Fruit fly (Drosophila melanogaster) whole organism, embryonic: ENCODE data around the gene CG17300.

Experiments
- Atf-2 ChIP-seq: fragments of 200-800 bp; sonication (Bioruptor generic); optimal IDR thresholded peaks from 2 replicates; lab custom pipeline; 2016; ENCODE audit warnings: missing biosample characterization, missing genetic modification characterization
- BtbVII ChIP-seq: fragments of 200-800 bp; sonication (Bioruptor generic); optimal IDR thresholded peaks from 3 replicates; lab custom pipeline; 2017; ENCODE audit warnings: missing biosample characterization, mild to moderate bottlenecking, missing genetic modification characterization
- CG10209 ChIP-seq: fragments of 200-800 bp; sonication (Bioruptor generic); optimal IDR thresholded peaks from 3 replicates; lab custom pipeline; 2017; ENCODE audit warnings: missing biosample characterization, mild to moderate bottlenecking, missing genetic modification characterization, missing genetic modification reagents
- CG11398 ChIP-seq: fragments of 200-800 bp; sonication (Bioruptor generic); optimal IDR thresholded peaks from 2 replicates; lab custom pipeline; 2016; ENCODE audit warnings: missing biosample characterization, missing genetic modification characterization
- CG11723 ChIP-seq: fragments of 200-800 bp; sonication (Bioruptor generic); optimal IDR thresholded peaks from 2 replicates; lab custom pipeline; 2017; ENCODE audit warnings: missing biosample characterization, mild to moderate bottlenecking, missing genetic modification characterization
- CG12659 ChIP-seq: fragments of 200-800 bp; sonication (Bioruptor generic); optimal IDR thresholded peaks from 3 replicates; lab custom pipeline; 2017; ENCODE audit warnings: mild to moderate bottlenecking, missing biosample characterization, missing genetic modification reagents, missing genetic modification characterization
- CG13894 ChIP-seq: fragments of 200-800 bp; sonication (Bioruptor generic); optimal IDR thresholded peaks from 3 replicates; lab custom pipeline; 2018; ENCODE audit warnings: missing biosample characterization, mild to moderate bottlenecking, missing genetic modification characterization, moderate library complexity
- CG15073 ChIP-seq: fragments of 200-800 bp; sonication (Bioruptor generic); optimal IDR thresholded peaks from 2 replicates; lab custom pipeline; 2016; ENCODE audit warnings: missing biosample characterization, missing genetic modification characterization
- CG17359 ChIP-seq: fragments of 200-800 bp; sonication (Bioruptor generic); optimal IDR thresholded peaks from 3 replicates; lab custom pipeline; 2018; ENCODE audit warnings: missing biosample characterization, mild to moderate bottlenecking, missing genetic modification characterization, moderate library complexity
- CG17802 ChIP-seq: fragments of 200-800 bp; sonication (Bioruptor generic); optimal IDR thresholded peaks from 2 replicates; lab custom pipeline; 2018; ENCODE audit warnings: missing biosample characterization, mild to moderate bottlenecking, missing genetic modification characterization, moderate library complexity
- CG17912 ChIP-seq: fragments of 200-800 bp; sonication (Bioruptor generic); optimal IDR thresholded peaks from 2 replicates; lab custom pipeline; 2018; ENCODE audit warnings: missing biosample characterization, mild to moderate bottlenecking, missing genetic modification characterization
- CG1832 ChIP-seq: fragments of 200-800 bp; sonication (Bioruptor generic); optimal IDR thresholded peaks from 2 replicates; lab custom pipeline; 2017; ENCODE audit warnings: missing biosample characterization, mild to moderate bottlenecking, missing genetic modification characterization, inconsistent platforms
- CG30431 ChIP-seq: fragments of 200-800 bp; sonication (Bioruptor generic); optimal IDR thresholded peaks from 2 replicates; lab custom pipeline; 2017; ENCODE audit warnings: missing biosample characterization, missing genetic modification characterization
- CG4730 ChIP-seq: fragments of 200-800 bp; sonication (Bioruptor generic); IDR thresholded peaks from 2 replicates; pipeline ENCODE4 v1.3.6; 2022; ENCODE audit warnings: missing biosample characterization, missing genetic modification characterization
- CG6254 ChIP-seq: fragments of 200-800 bp; sonication (Bioruptor generic); optimal IDR thresholded peaks from 3 replicates; lab custom pipeline; 2017; ENCODE audit warnings: mild to moderate bottlenecking, missing biosample characterization, missing genetic modification reagents, missing genetic modification characterization
- CG6813 ChIP-seq: fragments of 200-800 bp; sonication (Bioruptor generic); optimal IDR thresholded peaks from 2 replicates; lab custom pipeline; 2017; ENCODE audit warnings: missing biosample characterization, missing genetic modification characterization, mild to moderate bottlenecking, moderate library complexity, missing genetic modification reagents
- CG7786 ChIP-seq: fragments of 200-800 bp; sonication (Bioruptor generic); optimal IDR thresholded peaks from 2 replicates; lab custom pipeline; 2016; ENCODE audit warnings: missing biosample characterization, missing genetic modification characterization
- D19B ChIP-seq: fragments of 200-800 bp; sonication (Bioruptor generic); optimal IDR thresholded peaks from 2 replicates; lab custom pipeline; 2017; ENCODE audit warnings: missing biosample characterization, mild to moderate bottlenecking, missing genetic modification characterization
- Dip3 ChIP-seq: fragments of 200-800 bp; sonication (Bioruptor generic); optimal IDR thresholded peaks from 3 replicates; lab custom pipeline; 2016; ENCODE audit warnings: missing biosample characterization, missing genetic modification characterization
- Dll ChIP-seq: fragments of 200-800 bp; sonication (Bioruptor generic); IDR thresholded peaks from 4 replicates; pipeline ENCODE4 v1.3.6; 2022; ENCODE audit warnings: missing biosample characterization, missing genetic modification characterization; ENCODE audit not compliant: partially characterized antibody
- HLH54F ChIP-seq: fragments of 200-800 bp; sonication (Bioruptor generic); optimal IDR thresholded peaks from 3 replicates; lab custom pipeline; 2016; ENCODE audit warnings: missing biosample characterization, missing genetic modification characterization
- Hr3 ChIP-seq: fragments of 200-800 bp; sonication (Bioruptor generic); optimal IDR thresholded peaks from 3 replicates; lab custom pipeline; 2016; ENCODE audit warnings: missing biosample characterization, missing genetic modification characterization
- Hr51 ChIP-seq, 2 experiments: fragments of 200-800 bp; sonication (Bioruptor generic); optimal IDR thresholded peaks; 2 replicates in 1 of 2; 3 replicates in 1 of 2; lab custom pipeline; 2016 to 2018; ENCODE audit warnings: missing biosample characterization in 2 of 2, missing genetic modification characterization in 2 of 2, mild to moderate bottlenecking in 1 of 2, moderate library complexity in 1 of 2
- Hr78 ChIP-seq, 2 experiments: fragments of 200-800 bp in 1 of 2; fragments of >200 bp in 1 of 2; sonication (Bioruptor generic) in 1 of 2; optimal IDR thresholded peaks; 2 replicates each; lab custom pipeline; 2017 to 2019; ENCODE audit warnings: missing biosample characterization in 2 of 2, missing genetic modification characterization in 2 of 2, mild to moderate bottlenecking in 1 of 2, moderate library complexity in 1 of 2
- Sin3A ChIP-seq: fragments of >200 bp; optimal IDR thresholded peaks from 2 replicates; lab custom pipeline; 2018
- Usf ChIP-seq: fragments of 200-800 bp; sonication (Bioruptor generic); optimal IDR thresholded peaks from 2 replicates; lab custom pipeline; 2017; ENCODE audit warnings: missing genotype, missing biosample characterization, missing genetic modification characterization
- Vsx1 ChIP-seq: fragments of 200-800 bp; sonication (Bioruptor generic); optimal IDR thresholded peaks from 2 replicates; lab custom pipeline; 2017; ENCODE audit warnings: missing biosample characterization, mild to moderate bottlenecking, missing genetic modification characterization, missing genetic modification reagents
- Xbp1 ChIP-seq: fragments of 200-800 bp; sonication (Bioruptor generic); optimal IDR thresholded peaks from 3 replicates; lab custom pipeline; 2016; ENCODE audit warnings: missing biosample characterization, mild to moderate bottlenecking, missing genetic modification characterization
- ab ChIP-seq: fragments of 200-800 bp; sonication (Bioruptor generic); optimal IDR thresholded peaks from 2 replicates; lab custom pipeline; 2016; ENCODE audit warnings: missing biosample characterization, missing genetic modification characterization
- btn ChIP-seq: fragments of 200-800 bp; sonication (Bioruptor generic); optimal IDR thresholded peaks from 2 replicates; lab custom pipeline; 2016; ENCODE audit warnings: missing biosample characterization, missing genetic modification characterization
- chinmo ChIP-seq: fragments of 200-800 bp; sonication (Bioruptor generic); IDR thresholded peaks from 4 replicates; pipeline ENCODE4 v1.3.6; 2022; ENCODE audit warnings: missing biosample characterization, missing genetic modification characterization; ENCODE audit not compliant: partially characterized antibody
- chm ChIP-seq: fragments of 200-800 bp; sonication (Bioruptor generic); IDR thresholded peaks from 2 replicates; pipeline ENCODE4 v1.3.6; 2022; ENCODE audit warnings: missing biosample characterization, missing genetic modification characterization
- croc ChIP-seq: fragments of 200-800 bp; sonication (Bioruptor generic); conservative IDR thresholded peaks from 3 replicates; pipeline ENCODE4 v1.3.6; 2022; ENCODE audit warnings: missing biosample characterization, missing genetic modification characterization
- crp ChIP-seq, 2 experiments: fragments of 200-800 bp; sonication (Bioruptor generic); optimal IDR thresholded peaks; 2 replicates in 1 of 2; 3 replicates in 1 of 2; lab custom pipeline; 2017; ENCODE audit warnings: missing biosample characterization in 2 of 2, missing genetic modification characterization in 2 of 2, mild to moderate bottlenecking in 1 of 2, moderate library complexity in 1 of 2
- dati ChIP-seq: fragments of 200-800 bp; sonication (Bioruptor generic); IDR thresholded peaks from 2 replicates; pipeline ENCODE4 v1.3.6; 2022; ENCODE audit warnings: missing biosample characterization, missing genetic modification characterization
- gro ChIP-seq: fragments of 200-800 bp; sonication (Bioruptor generic); optimal IDR thresholded peaks from 2 replicates; lab custom pipeline; 2016; ENCODE audit warnings: missing biosample characterization, missing genetic modification characterization
- insv ChIP-seq, 2 experiments: fragments of 200-800 bp; sonication (Bioruptor generic); optimal IDR thresholded peaks; 3 replicates each; lab custom pipeline; 2016 to 2018; ENCODE audit warnings: missing biosample characterization in 2 of 2, missing genetic modification characterization in 2 of 2
- jing ChIP-seq: fragments of 200-800 bp; sonication (Bioruptor generic); optimal IDR thresholded peaks from 2 replicates; lab custom pipeline; 2018; ENCODE audit warnings: missing biosample characterization, mild to moderate bottlenecking, missing genetic modification characterization
- kay ChIP-seq: fragments of 200-800 bp; sonication (Bioruptor generic); optimal IDR thresholded peaks from 2 replicates; lab custom pipeline; 2016; ENCODE audit warnings: missing biosample characterization, missing genetic modification characterization
- klu ChIP-seq: fragments of 200-800 bp; sonication (Bioruptor generic); IDR thresholded peaks from 2 replicates; pipeline ENCODE4 v1.3.6; 2022; ENCODE audit warnings: missing biosample characterization, missing genetic modification characterization
- kni ChIP-seq: fragments of 200-800 bp; sonication (Bioruptor generic); optimal IDR thresholded peaks from 3 replicates; lab custom pipeline; 2017; ENCODE audit warnings: mild to moderate bottlenecking, missing biosample characterization, missing genetic modification reagents, missing genetic modification characterization
- mam ChIP-seq: fragments of 200-800 bp; sonication (Bioruptor generic); optimal IDR thresholded peaks from 3 replicates; lab custom pipeline; 2016; ENCODE audit warnings: missing biosample characterization, missing genetic modification characterization
- mirr ChIP-seq: fragments of 200-800 bp; sonication (Bioruptor generic); optimal IDR thresholded peaks from 3 replicates; lab custom pipeline; 2018; ENCODE audit warnings: missing biosample characterization, mild to moderate bottlenecking, missing genetic modification characterization
- nerfin-1 ChIP-seq: fragments of 200-800 bp; sonication (Bioruptor generic); optimal IDR thresholded peaks from 3 replicates; lab custom pipeline; 2019; ENCODE audit warnings: missing biosample characterization, mild to moderate bottlenecking, missing genetic modification characterization, moderate library complexity
- otp ChIP-seq: fragments of 200-800 bp; sonication (Bioruptor generic); IDR thresholded peaks from 3 replicates; pipeline ENCODE4, ENCODE4 v1.3.6; 2022; ENCODE audit warnings: missing biosample characterization, missing genetic modification characterization
- pb ChIP-seq: fragments of 200-800 bp; sonication (Bioruptor generic); optimal IDR thresholded peaks from 3 replicates; lab custom pipeline; 2016; ENCODE audit warnings: missing biosample characterization, missing genetic modification characterization
- unc-4 ChIP-seq: fragments of 200-800 bp; sonication (Bioruptor generic); IDR thresholded peaks from 2 replicates; pipeline ENCODE4 v1.3.6; 2022; ENCODE audit warnings: missing biosample characterization, missing genetic modification characterization; ENCODE audit not compliant: partially characterized antibody
- usp ChIP-seq: fragments of >200 bp; optimal IDR thresholded peaks from 2 replicates; lab custom pipeline; 2017; ENCODE audit warnings: missing biosample characterization, missing genetic modification characterization
- vnd ChIP-seq: fragments of 200-800 bp; sonication (Bioruptor generic); IDR thresholded peaks from 3 replicates; pipeline ENCODE4 v1.3.6; 2022; ENCODE audit warnings: missing biosample characterization, missing genetic modification characterization; ENCODE audit not compliant: partially characterized antibody
- wdn ChIP-seq: fragments of 200-800 bp; sonication (Bioruptor generic); IDR thresholded peaks from 2 replicates; pipeline ENCODE4 v1.3.6; 2022; ENCODE audit warnings: missing biosample characterization, missing genetic modification characterization
- z ChIP-seq: fragments of 200-800 bp; sonication (Bioruptor generic); IDR thresholded peaks from 3 replicates; pipeline ENCODE4 v1.3.6; 2022; ENCODE audit warnings: missing biosample characterization, missing genetic modification characterization

Gene CG17300

dm6 chr3L:13068293-13068692, 18.8 kb downstream of the CG17300 start (continued):
- TF ChIP-seq dati (GFP tag; lab: Robert Waterston, UW) (no peak), mirr (GFP tag; lab: Kevin White, UChicago) (no peak), btn (GFP tag; lab: Kevin White, UChicago) (no peak), CG12659 (GFP tag; lab: Kevin White, UChicago) (no peak), mam (GFP tag; lab: Kevin White, UChicago) (no peak), kay (GFP tag; lab: Kevin White, UChicago) (no peak), CG10209 (GFP tag; lab: Kevin White, UChicago) (peak; percentile 32), chinmo (GFP tag; lab: Robert Waterston, UW) (no peak), CG17802 (tag; lab: Kevin White, UChicago) (no peak), klu (GFP tag; lab: Robert Waterston, UW) (no peak), jing (GFP tag; lab: Kevin White, UChicago) (no peak), ab (GFP tag; lab: Kevin White, UChicago) (no peak), Hr3 (GFP tag; lab: Kevin White, UChicago) (peak; percentile 14), wdn (no peak), CG4730 (GFP tag; lab: Robert Waterston, UW) (no peak), CG17912 (no peak), CG11723 (GFP tag; lab: Kevin White, UChicago) (no peak), unc-4 (GFP tag; lab: Robert Waterston, UW) (no peak), kni (GFP tag; lab: Kevin White, UChicago) (no peak), pb (GFP tag; lab: Kevin White, UChicago) (no peak), BtbVII (GFP tag; lab: Kevin White, UChicago) (no peak), Vsx1 (GFP tag; lab: Kevin White, UChicago) (no peak), nerfin-1 (tag; lab: Kevin White, UChicago) (no peak), Xbp1 (GFP tag; lab: Kevin White, UChicago) (peak; percentile 27), CG13894 (tag; lab: Kevin White, UChicago) (no peak), Atf-2 (GFP tag; lab: Kevin White, UChicago) (no peak), CG1832 (GFP tag; lab: Kevin White, UChicago) (no peak), insv (GFP tag; optimal IDR thresholded peaks at IDR 0.05; lab: Kevin White, UChicago) (no peak), gro (GFP tag; lab: Kevin White, UChicago) (no peak), CG11398 (no peak), vnd (no peak), z (no peak), D19B (GFP tag; lab: Kevin White, UChicago) (no peak), Hr78 (GFP tag; optimal IDR thresholded peaks at IDR 0.05; lab: Kevin White, UChicago) (no peak), Dip3 (GFP tag; lab: Kevin White, UChicago) (no peak), CG30431 (peak; percentile 30), otp (GFP tag; lab: Robert Waterston, UW) (0 out of 3 replicates have a peak, but pooled peaks have one; percentile 5), Usf (GFP tag; lab: Kevin White, UChicago) (peak; percentile 4), CG6254 (GFP tag; lab: Kevin White, UChicago) (no peak), HLH54F (GFP tag; lab: Kevin White, UChicago) (no peak), Sin3A (lab: Kevin White, UChicago) (no peak), crp (GFP tag; optimal IDR thresholded peaks at IDR 0.05; lab: Kevin White, UChicago) (no peak), Dll (GFP tag; lab: Robert Waterston, UW) (no peak), Hr51 (GFP tag; optimal IDR thresholded peaks at IDR 0.05; lab: Kevin White, UChicago) (peak in 1 of 2 experiments; percentile 7), chm (GFP tag; lab: Robert Waterston, UW) (no peak), CG7786 (GFP tag; lab: Kevin White, UChicago) (no peak), usp (no peak), CG15073 (GFP tag; lab: Kevin White, UChicago) (no peak), CG6813 (GFP tag; lab: Kevin White, UChicago) (no peak), CG17359 (no peak), croc (GFP tag; lab: Robert Waterston, UW) (no peak)
